Worm (Caenorhabditis elegans) whole organism, L4 larva: ENCODE data around the gene mam-6.
A peak's percentile ranks its signal among the peaks of the same experiment; 100 is the strongest.

Experiments
- D1046.2 ChIP-seq: fragments of 200-800 bp; sonication (Bioruptor generic); IDR thresholded peaks from 2 replicates; pipeline ENCODE4 v1.3.6; 2022; ENCODE audit warnings: missing genetic modification characterization, missing compliant biosample characterization
- F10B5.3 ChIP-seq: sonication (generic microtip); optimal IDR thresholded peaks from 2 replicates; lab custom pipeline; 2016; ENCODE audit warnings: mild to moderate bottlenecking, missing genetic modification characterization, missing compliant biosample characterization
- F26F4.8 ChIP-seq: fragments of 200-800 bp; sonication (Bioruptor generic); conservative IDR thresholded peaks from 2 replicates; pipeline ENCODE4 v1.3.6; 2022; ENCODE audit warnings: missing genetic modification characterization, missing compliant biosample characterization
- F49E8.2 ChIP-seq: sonication (generic microtip); optimal IDR thresholded peaks from 2 replicates; lab custom pipeline; 2016; ENCODE audit warnings: missing compliant biosample characterization, mild to moderate bottlenecking, missing genetic modification characterization, borderline replicate concordance
- Y5F2A.4 ChIP-seq: fragments of 200-800 bp; sonication (Bioruptor generic); optimal IDR thresholded peaks from 2 replicates; lab custom pipeline; 2018; ENCODE audit warnings: mild to moderate bottlenecking, missing genetic modification characterization, missing compliant biosample characterization
- Y75B8A.6 ChIP-seq: fragments of 200-800 bp; sonication (Bioruptor generic); IDR thresholded peaks from 2 replicates; pipeline ENCODE4 v1.3.6; 2022; ENCODE audit warnings: missing genetic modification reagents, missing genetic modification characterization, missing compliant biosample characterization
- aha-1 ChIP-seq: fragments of 150-350 bp; peaks from one replicate; lab custom pipeline; 2014; ENCODE audit warnings: missing biosample characterization, missing genetic modification characterization
- ama-1 ChIP-seq: fragments of 150-350 bp; optimal IDR thresholded peaks from 2 replicates; lab custom pipeline; 2014; ENCODE audit warnings: inconsistent platforms, mixed read lengths
- attf-4 ChIP-seq: sonication (generic microtip); optimal IDR thresholded peaks from 3 replicates; lab custom pipeline; 2017; ENCODE audit warnings: missing biosample characterization, missing genetic modification characterization
- ceh-20 ChIP-seq: fragments of 200-800 bp; sonication (Bioruptor generic); IDR thresholded peaks from 2 replicates; pipeline ENCODE4 v1.3.6; 2022; ENCODE audit warnings: missing genetic modification reagents, missing genetic modification characterization, missing compliant biosample characterization
- ceh-44 ChIP-seq: fragments of 200-800 bp; sonication (Bioruptor generic); IDR thresholded peaks from 2 replicates; pipeline ENCODE4 v1.3.6; 2022; ENCODE audit warnings: missing genetic modification reagents, missing genetic modification characterization, missing compliant biosample characterization
- ceh-62 ChIP-seq: sonication (generic microtip); optimal IDR thresholded peaks from 2 replicates; lab custom pipeline; 2017; ENCODE audit warnings: missing biosample characterization, missing genetic modification characterization
- ceh-82 ChIP-seq: sonication (generic microtip); optimal IDR thresholded peaks from 2 replicates; lab custom pipeline; 2017; ENCODE audit warnings: missing biosample characterization, missing genetic modification characterization
- daf-19 ChIP-seq: fragments of 200-800 bp; sonication (Bioruptor generic); conservative IDR thresholded peaks from 2 replicates; pipeline ENCODE4 v1.3.6; 2022; ENCODE audit warnings: missing genetic modification characterization, missing compliant biosample characterization
- dmd-6 ChIP-seq: fragments of 200-800 bp; sonication (Bioruptor generic); IDR thresholded peaks from 2 replicates; pipeline ENCODE4 v1.3.6; 2022; ENCODE audit warnings: missing genetic modification reagents, missing genetic modification characterization, missing compliant biosample characterization
- dmd-8 ChIP-seq: fragments of 200-800 bp; sonication (Bioruptor generic); IDR thresholded peaks from 2 replicates; pipeline ENCODE4 v1.3.6; 2022; ENCODE audit warnings: missing genetic modification characterization, missing compliant biosample characterization
- dpl-1 ChIP-seq: fragments of 150-350 bp; optimal IDR thresholded peaks from 2 replicates; lab custom pipeline; 2014; ENCODE audit warnings: missing biosample characterization, missing genetic modification reagents, missing genetic modification characterization
- egl-27 ChIP-seq: sonication (generic microtip); optimal IDR thresholded peaks from 3 replicates; lab custom pipeline; 2017; ENCODE audit warnings: missing biosample characterization, missing genetic modification reagents, missing genetic modification characterization
- egl-43 ChIP-seq: fragments of 200-800 bp; sonication (Bioruptor generic); IDR thresholded peaks from 2 replicates; pipeline ENCODE4 v1.3.6; 2022; ENCODE audit warnings: missing genetic modification reagents, missing genetic modification characterization, missing compliant biosample characterization
- fos-1 ChIP-seq: fragments of 150-350 bp; optimal IDR thresholded peaks from 2 replicates; lab custom pipeline; 2014; ENCODE audit warnings: missing biosample characterization, missing genetic modification characterization
- hif-1 ChIP-seq, 2 experiments: sonication (generic microtip); optimal IDR thresholded peaks; 2 replicates each; lab custom pipeline; 2016 to 2017; ENCODE audit warnings: missing compliant biosample characterization in 2 of 2, missing genetic modification characterization in 2 of 2, missing genetic modification reagents in 2 of 2, missing genotype in 2 of 2, mild to moderate bottlenecking in 1 of 2
- hlh-11 ChIP-seq: fragments of 200-800 bp; sonication (Bioruptor generic); optimal IDR thresholded peaks from 2 replicates; lab custom pipeline; 2018; ENCODE audit warnings: mild to moderate bottlenecking, missing genetic modification characterization, missing compliant biosample characterization
- hlh-30 ChIP-seq: sonication (generic microtip); optimal IDR thresholded peaks from 2 replicates; lab custom pipeline; 2017; ENCODE audit warnings: antibody characterized with exemption, mild to moderate bottlenecking, missing genetic modification characterization, missing compliant biosample characterization; ENCODE audit not compliant: insufficient read depth
- lim-7 ChIP-seq: fragments of 200-800 bp; sonication (Bioruptor generic); IDR thresholded peaks from 2 replicates; pipeline ENCODE4 v1.3.6; 2022; ENCODE audit warnings: missing genetic modification characterization, missing compliant biosample characterization
- lin-29 ChIP-seq: fragments of 200-800 bp; sonication (Bioruptor generic); IDR thresholded peaks from 2 replicates; pipeline ENCODE4 v1.3.6; 2022; ENCODE audit warnings: missing genetic modification reagents, missing genetic modification characterization, missing compliant biosample characterization
- lin-38 ChIP-seq: fragments of 200-800 bp; sonication (Bioruptor generic); IDR thresholded peaks from 2 replicates; pipeline ENCODE4 v1.3.6; 2022; ENCODE audit warnings: missing genetic modification reagents, missing genetic modification characterization, missing compliant biosample characterization
- lin-39 ChIP-seq: fragments of 150-350 bp; optimal IDR thresholded peaks from 2 replicates; lab custom pipeline; 2014; ENCODE audit warnings: missing biosample characterization, missing genetic modification reagents, missing genetic modification characterization
- lir-3 ChIP-seq: sonication (generic microtip); optimal IDR thresholded peaks from 2 replicates; lab custom pipeline; 2016; ENCODE audit warnings: mild to moderate bottlenecking, missing genetic modification characterization, missing compliant biosample characterization
- lsy-2 ChIP-seq, 2 experiments: fragments of 150-350 bp in 1 of 2; sonication (generic microtip) in 1 of 2; optimal IDR thresholded peaks; 2 replicates each; lab custom pipeline; 2014 to 2017; ENCODE audit warnings: missing biosample characterization in 2 of 2, missing genetic modification characterization in 2 of 2
- mdt-29 ChIP-seq: fragments of 200-800 bp; sonication (Bioruptor generic); IDR thresholded peaks from 2 replicates; pipeline ENCODE4 v1.3.6; 2022; ENCODE audit warnings: missing genetic modification reagents, missing genetic modification characterization, missing compliant biosample characterization
- mep-1 ChIP-seq: fragments of 150-350 bp; sonication (generic microtip); optimal IDR thresholded peaks from 3 replicates; lab custom pipeline; 2014; ENCODE audit warnings: missing biosample characterization, missing genetic modification characterization
- mes-2 ChIP-seq: sonication (generic microtip); optimal IDR thresholded peaks from 2 replicates; lab custom pipeline; 2016; ENCODE audit warnings: missing genotype, mild to moderate bottlenecking, missing genetic modification characterization, missing compliant biosample characterization; ENCODE audit not compliant: poor library complexity, severe bottlenecking
- mxl-2 ChIP-seq: fragments of 200-800 bp; sonication (Bioruptor generic); conservative IDR thresholded peaks from 2 replicates; pipeline ENCODE4 v1.3.6; 2022; ENCODE audit warnings: missing genetic modification reagents, missing genetic modification characterization, missing compliant biosample characterization
- nhr-10 ChIP-seq: fragments of 150-350 bp; optimal IDR thresholded peaks from 2 replicates; lab custom pipeline; 2014; ENCODE audit warnings: missing biosample characterization, missing genetic modification characterization
- nhr-102 ChIP-seq: sonication (generic microtip); optimal IDR thresholded peaks from 2 replicates; lab custom pipeline; 2016; ENCODE audit warnings: mild to moderate bottlenecking, missing genetic modification characterization, moderate library complexity, missing compliant biosample characterization
- nhr-11 ChIP-seq: fragments of 150-350 bp; optimal IDR thresholded peaks from 2 replicates; lab custom pipeline; 2014; ENCODE audit warnings: missing biosample characterization, missing genetic modification characterization
- nhr-111 ChIP-seq: fragments of 200-800 bp; sonication (Bioruptor generic); optimal IDR thresholded peaks from 2 replicates; lab custom pipeline; 2018; ENCODE audit warnings: mild to moderate bottlenecking, missing genetic modification characterization, missing compliant biosample characterization
- nhr-28 ChIP-seq: fragments of 150-350 bp; optimal IDR thresholded peaks from 2 replicates; lab custom pipeline; 2014; ENCODE audit warnings: missing biosample characterization, missing genetic modification characterization
- nhr-48 ChIP-seq: sonication (generic microtip); optimal IDR thresholded peaks from 2 replicates; lab custom pipeline; 2016; ENCODE audit warnings: mild to moderate bottlenecking, missing genetic modification characterization, missing compliant biosample characterization
- nhr-76 ChIP-seq: fragments of 150-350 bp; optimal IDR thresholded peaks from 2 replicates; lab custom pipeline; 2014; ENCODE audit warnings: missing biosample characterization, missing genetic modification characterization
- set-16 ChIP-seq: fragments of 200-800 bp; sonication (Bioruptor generic); IDR thresholded peaks from 2 replicates; pipeline ENCODE4 v1.3.6; 2022; ENCODE audit warnings: missing genetic modification reagents, missing genetic modification characterization, missing compliant biosample characterization
- unc-62 ChIP-seq, 3 experiments: fragments of 150-350 bp in 1 of 3; sonication (generic microtip); optimal IDR thresholded peaks in 2 of 3; peaks in 1 of 3; 1 replicate in 1 of 3; 2 replicates in 2 of 3; lab custom pipeline; 2014 to 2017; ENCODE audit warnings: missing biosample characterization in 3 of 3, missing genetic modification characterization in 3 of 3, missing genetic modification reagents in 3 of 3, missing genotype in 1 of 3
- zag-1 ChIP-seq: fragments of 150-350 bp; optimal IDR thresholded peaks from 2 replicates; lab custom pipeline; 2014; ENCODE audit warnings: missing biosample characterization, missing genetic modification characterization
- zfp-2 ChIP-seq: sonication (generic microtip); optimal IDR thresholded peaks from 2 replicates; lab custom pipeline; 2016; ENCODE audit warnings: mild to moderate bottlenecking, missing genetic modification characterization, missing compliant biosample characterization
- zip-2 ChIP-seq: fragments of 150-350 bp; optimal IDR thresholded peaks from 2 replicates; lab custom pipeline; 2014; ENCODE audit warnings: missing biosample characterization, missing genetic modification characterization

mam-6 gene

DNA sequence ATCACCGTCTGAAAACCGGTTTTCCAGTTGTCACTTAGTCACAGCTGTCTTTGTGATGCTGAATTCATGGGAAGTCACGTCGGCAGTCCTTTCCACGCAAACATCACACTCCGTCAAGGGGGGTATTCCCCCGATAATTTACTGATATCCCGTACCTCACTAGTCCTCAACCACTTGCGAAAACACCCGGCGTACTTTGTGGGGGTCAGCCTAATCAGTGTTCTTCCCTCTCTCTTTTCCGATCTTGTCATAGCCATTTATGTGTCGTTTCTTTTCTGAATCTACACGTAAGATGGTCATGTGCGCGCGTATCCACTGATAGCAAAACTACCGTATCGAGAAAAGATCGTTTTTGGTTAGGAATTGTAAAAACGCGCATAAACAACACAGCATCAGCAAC is 10.3 kb upstream of the mam-6 start (continued):
- TF ChIP-seq F26F4.8 (GFP tag; lab: Robert Waterston, UW): no peak
- peak in 1 of 2 experiments; percentile 22 for TF ChIP-seq lsy-2 (tag; optimal IDR thresholded peaks at IDR 0.05; lab: Kevin White, UChicago)
- TF ChIP-seq ceh-62: no peak
- TF ChIP-seq zip-2 (tag; lab: Kevin White, UChicago): no peak
- TF ChIP-seq aha-1 (tag; lab: Kevin White, UChicago): peak; percentile 97
- TF ChIP-seq dpl-1: no peak
- no peak for TF ChIP-seq mdt-29 (GFP tag; lab: Robert Waterston, UW)
- no peak for TF ChIP-seq ceh-44
- no peak for TF ChIP-seq lin-39 (tag; lab: Kevin White, UChicago)
- no peak for TF ChIP-seq daf-19 (GFP tag; lab: Robert Waterston, UW)
- no peak for TF ChIP-seq nhr-11
- no peak for TF ChIP-seq mxl-2 (GFP tag; lab: Robert Waterston, UW)
- peak; percentile 90 for TF ChIP-seq nhr-48
- TF ChIP-seq lir-3: no peak
- TF ChIP-seq dmd-6 (GFP tag; lab: Robert Waterston, UW): peak; percentile 28
- no peak for TF ChIP-seq dmd-8 (GFP tag; lab: Robert Waterston, UW)
- TF ChIP-seq zfp-2 (tag; lab: Kevin White, UChicago): no peak
- TF ChIP-seq nhr-76: no peak
- TF ChIP-seq nhr-111 (GFP tag; lab: Kevin White, UChicago): no peak
- TF ChIP-seq F49E8.2 (tag; lab: Kevin White, UChicago): no peak
- TF ChIP-seq egl-43: no peak
- TF ChIP-seq ceh-20 (GFP tag; lab: Robert Waterston, UW): no peak
- TF ChIP-seq nhr-102 (tag; lab: Kevin White, UChicago): no peak
- no peak for TF ChIP-seq D1046.2 (GFP tag; lab: Robert Waterston, UW)
- no peak for TF ChIP-seq lim-7 (GFP tag; lab: Robert Waterston, UW)
- no peak for TF ChIP-seq fos-1 (tag; lab: Kevin White, UChicago)
- peak; percentile 55 for TF ChIP-seq hlh-30 (tag; lab: Kevin White, UChicago)
- no peak for TF ChIP-seq lin-38
- TF ChIP-seq attf-4: no peak
- TF ChIP-seq ceh-82: no peak
- no peak for TF ChIP-seq ama-1 (lab: Kevin White, UChicago)
- no peak for TF ChIP-seq Y75B8A.6
- no peak for TF ChIP-seq zag-1 (tag; lab: Kevin White, UChicago)
- no peak for TF ChIP-seq mes-2 (tag; lab: Kevin White, UChicago)
- TF ChIP-seq F10B5.3: no peak
- no peak for TF ChIP-seq set-16
- no peak for TF ChIP-seq egl-27
- peak; percentile 18 to 73 for TF ChIP-seq hif-1 (tag; optimal IDR thresholded peaks at IDR 0.05; lab: Kevin White, UChicago)
- TF ChIP-seq nhr-10: no peak
- peak; percentile 43 for TF ChIP-seq nhr-28 (tag; lab: Kevin White, UChicago)
- TF ChIP-seq unc-62 (GFP tag; optimal IDR thresholded peaks at IDR 0.05 in 1 of 2; lab: Kevin White, UChicago): peak in 1 of 2 experiments; percentile 59
- TF ChIP-seq unc-62 (tag; optimal IDR thresholded peaks at IDR 0.05; lab: Kevin White, UChicago): no peak
- TF ChIP-seq mep-1: no peak
- TF ChIP-seq lin-29 (GFP tag; lab: Robert Waterston, UW): no peak
- TF ChIP-seq hlh-11: peak; percentile 75
- no peak for TF ChIP-seq Y5F2A.4 (GFP tag; lab: Kevin White, UChicago)
